Worm (Caenorhabditis elegans) whole organism, L1 larva: ENCODE results near the gene srx-3.

Experiments used
- C16A3.4 ChIP-seq: fragments of 150-350 bp; optimal IDR thresholded peaks from 2 replicates; lab custom pipeline; 2014; ENCODE audit warnings: missing biosample characterization, missing genetic modification characterization
- C34B4.2 ChIP-seq: sonication (generic microtip); optimal IDR thresholded peaks from 2 replicates; lab custom pipeline; 2017; ENCODE audit warnings: mild to moderate bottlenecking, missing genetic modification characterization, missing compliant biosample characterization
- aha-1 ChIP-seq: fragments of 150-350 bp; optimal IDR thresholded peaks from 2 replicates; lab custom pipeline; 2014; ENCODE audit warnings: missing biosample characterization, missing genetic modification characterization
- aly-2 ChIP-seq: fragments of 150-350 bp; optimal IDR thresholded peaks from 2 replicates; lab custom pipeline; 2014; ENCODE audit warnings: missing biosample characterization, missing genetic modification characterization
- blmp-1 ChIP-seq: fragments of 150-350 bp; optimal IDR thresholded peaks from 2 replicates; lab custom pipeline; 2014; ENCODE audit warnings: missing biosample characterization, missing genetic modification characterization
- ceh-63 ChIP-seq: fragments of 200-800 bp; sonication (Bioruptor generic); optimal IDR thresholded peaks from 2 replicates; lab custom pipeline; 2018; ENCODE audit warnings: mild to moderate bottlenecking, missing genetic modification characterization, missing compliant biosample characterization
- ceh-90 ChIP-seq: sonication (generic microtip); optimal IDR thresholded peaks from 2 replicates; lab custom pipeline; 2016; ENCODE audit warnings: missing genetic modification characterization, missing compliant biosample characterization
- ces-1 ChIP-seq: fragments of 150-350 bp; optimal IDR thresholded peaks from 2 replicates; lab custom pipeline; 2014; ENCODE audit warnings: missing biosample characterization, missing genetic modification reagents, missing genetic modification characterization
- efl-1 ChIP-seq, 4 experiments: fragments of 150-350 bp; optimal IDR thresholded peaks in 3 of 4; peaks in 1 of 4; 1 replicate in 1 of 4; 2 replicates in 3 of 4; lab custom pipeline; 2014; ENCODE audit warnings: missing biosample characterization in 2 of 4, missing genetic modification characterization in 2 of 4, missing genetic modification reagents in 2 of 4
- efl-3 ChIP-seq: fragments of 200-800 bp; sonication (Bioruptor generic); optimal IDR thresholded peaks from 2 replicates; lab custom pipeline; 2018; ENCODE audit warnings: mild to moderate bottlenecking, missing genetic modification characterization, missing compliant biosample characterization
- egl-13 ChIP-seq: sonication (generic microtip); optimal IDR thresholded peaks from 2 replicates; lab custom pipeline; 2016; ENCODE audit warnings: missing genotype, missing genetic modification reagents, missing genetic modification characterization, missing compliant biosample characterization
- elt-3 ChIP-seq, 6 experiments: fragments of 150-350 bp in 1 of 6; sonication (generic microtip); optimal IDR thresholded peaks; 2 replicates each; lab custom pipeline; 2017 to 2018; ENCODE audit warnings: missing biosample characterization in 6 of 6, missing genetic modification characterization in 6 of 6, inconsistent platforms in 1 of 6
- fkh-8 ChIP-seq: sonication (generic microtip); optimal IDR thresholded peaks from 2 replicates; lab custom pipeline; 2016; ENCODE audit warnings: mild to moderate bottlenecking, missing genetic modification characterization, missing compliant biosample characterization
- hlh-4 ChIP-seq: sonication (generic microtip); optimal IDR thresholded peaks from 2 replicates; lab custom pipeline; 2016; ENCODE audit warnings: mild to moderate bottlenecking, missing genetic modification characterization, missing compliant biosample characterization
- irx-1 ChIP-seq: sonication (generic microtip); optimal IDR thresholded peaks from 2 replicates; lab custom pipeline; 2016; ENCODE audit warnings: missing genetic modification characterization, missing compliant biosample characterization
- lin-13 ChIP-seq: fragments of 150-350 bp; optimal IDR thresholded peaks from 2 replicates; lab custom pipeline; 2014; ENCODE audit warnings: missing biosample characterization, missing genetic modification reagents, missing genetic modification characterization
- lin-15B ChIP-seq: fragments of 150-350 bp; sonication (generic microtip); optimal IDR thresholded peaks from 3 replicates; lab custom pipeline; 2014; ENCODE audit warnings: missing biosample characterization, missing genetic modification characterization
- lin-39 ChIP-seq: fragments of 150-350 bp; optimal IDR thresholded peaks from 2 replicates; lab custom pipeline; 2014; ENCODE audit warnings: missing biosample characterization, missing genetic modification reagents, missing genetic modification characterization
- lir-3 ChIP-seq: sonication (generic microtip); optimal IDR thresholded peaks from 2 replicates; lab custom pipeline; 2016; ENCODE audit warnings: mild to moderate bottlenecking, missing genetic modification characterization, moderate library complexity, missing compliant biosample characterization; ENCODE audit not compliant: poor library complexity
- lsy-2 ChIP-seq, 2 experiments: fragments of 150-350 bp; optimal IDR thresholded peaks; 2 replicates each; lab custom pipeline; 2014; ENCODE audit warnings: missing biosample characterization in 2 of 2, missing genetic modification characterization in 2 of 2
- mab-9 ChIP-seq: fragments of 200-800 bp; sonication (Bioruptor generic); IDR thresholded peaks from 2 replicates; pipeline ENCODE4 v1.3.6; 2022; ENCODE audit warnings: missing genetic modification reagents, missing genetic modification characterization, missing compliant biosample characterization
- mef-2 ChIP-seq: fragments of 150-350 bp; optimal IDR thresholded peaks from 2 replicates; lab custom pipeline; 2014; ENCODE audit warnings: missing biosample characterization, missing genetic modification characterization
- mep-1 ChIP-seq: fragments of 150-350 bp; optimal IDR thresholded peaks from 2 replicates; lab custom pipeline; 2014; ENCODE audit warnings: missing biosample characterization, missing genetic modification characterization
- nhr-19 ChIP-seq: fragments of 200-800 bp; sonication (Bioruptor generic); conservative IDR thresholded peaks from 2 replicates; pipeline ENCODE4 v1.3.6; 2022; ENCODE audit warnings: missing genetic modification characterization, missing compliant biosample characterization
- nhr-237 ChIP-seq: fragments of 150-350 bp; optimal IDR thresholded peaks from 2 replicates; lab custom pipeline; 2014; ENCODE audit warnings: missing biosample characterization, missing genetic modification characterization
- nhr-71 ChIP-seq: sonication (generic microtip); optimal IDR thresholded peaks from 2 replicates; lab custom pipeline; 2016; ENCODE audit warnings: mild to moderate bottlenecking, missing genetic modification characterization, moderate library complexity, missing compliant biosample characterization
- nhr-76 ChIP-seq: sonication (generic microtip); optimal IDR thresholded peaks from 2 replicates; lab custom pipeline; 2017; ENCODE audit warnings: missing biosample characterization, missing genetic modification characterization
- nhr-77 ChIP-seq: fragments of 150-350 bp; optimal IDR thresholded peaks from 2 replicates; lab custom pipeline; 2014; ENCODE audit warnings: missing biosample characterization, missing genetic modification characterization
- nhr-85 ChIP-seq: sonication (generic microtip); peaks from one replicate; lab custom pipeline; 2016; ENCODE audit warnings: missing genetic modification characterization, inconsistent platforms, missing compliant biosample characterization
- snpc-4 ChIP-seq: fragments of 150-350 bp; optimal IDR thresholded peaks from 2 replicates; lab custom pipeline; 2014; ENCODE audit warnings: missing biosample characterization, missing genetic modification characterization
- sox-4 ChIP-seq: sonication (generic microtip); optimal IDR thresholded peaks from 2 replicates; lab custom pipeline; 2016; ENCODE audit warnings: missing genetic modification characterization, missing compliant biosample characterization
- tbx-2 ChIP-seq: sonication (generic microtip); optimal IDR thresholded peaks from 2 replicates; lab custom pipeline; 2016; ENCODE audit warnings: missing genetic modification characterization, missing compliant biosample characterization
- tlp-1 ChIP-seq: fragments of 150-350 bp; optimal IDR thresholded peaks from 2 replicates; lab custom pipeline; 2014; ENCODE audit warnings: missing biosample characterization, missing genetic modification characterization
- unc-62 ChIP-seq: fragments of 150-350 bp; optimal IDR thresholded peaks from 2 replicates; lab custom pipeline; 2014; ENCODE audit warnings: missing biosample characterization, missing genetic modification reagents, missing genetic modification characterization
- unc-98 ChIP-seq: fragments of 200-800 bp; sonication (Bioruptor generic); IDR thresholded peaks from 2 replicates; pipeline ENCODE4 v1.3.6; 2022; ENCODE audit warnings: missing genetic modification characterization, missing compliant biosample characterization
- vab-15 ChIP-seq: sonication (generic microtip); optimal IDR thresholded peaks from 2 replicates; lab custom pipeline; 2017; ENCODE audit warnings: missing genotype, mild to moderate bottlenecking, missing genetic modification characterization, missing compliant biosample characterization
- xbp-1 ChIP-seq: sonication (generic microtip); optimal IDR thresholded peaks from 2 replicates; lab custom pipeline; 2016; ENCODE audit warnings: missing genetic modification characterization, missing compliant biosample characterization
- zag-1 ChIP-seq: fragments of 150-350 bp; optimal IDR thresholded peaks from 2 replicates; lab custom pipeline; 2014; ENCODE audit warnings: missing biosample characterization, missing genetic modification characterization
- zip-4 ChIP-seq: fragments of 200-800 bp; sonication (Bioruptor generic); optimal IDR thresholded peaks from 2 replicates; lab custom pipeline; 2018; ENCODE audit warnings: mild to moderate bottlenecking, missing genetic modification characterization, moderate library complexity, missing compliant biosample characterization
- ztf-11 ChIP-seq, 2 experiments: sonication (generic microtip); optimal IDR thresholded peaks; 2 replicates each; lab custom pipeline; 2016 to 2017; ENCODE audit warnings: missing genetic modification characterization in 2 of 2, missing biosample characterization in 1 of 2, missing compliant biosample characterization in 1 of 2

srx-3 gene

DNA sequence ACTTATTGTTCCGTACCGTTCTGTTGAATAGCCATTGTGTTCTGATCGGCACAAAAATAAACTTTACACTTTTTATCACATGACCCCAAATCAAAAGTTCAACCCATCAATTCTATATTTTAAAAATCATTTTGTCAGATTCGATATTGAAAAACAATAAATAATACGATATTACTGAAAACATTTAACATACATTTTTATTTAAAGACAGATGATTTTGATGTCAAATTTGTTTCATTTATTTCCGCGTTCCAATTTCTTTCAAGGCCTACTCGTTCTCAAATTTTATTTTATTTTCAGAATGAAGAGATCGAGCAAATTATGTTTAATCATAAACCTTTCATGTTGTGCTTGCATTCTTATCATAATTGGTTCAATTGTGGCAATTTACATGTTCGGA, 10.5 kb upstream of the srx-3 start, which contains the start of gene F59E11.5:
TSS of gene F59E11.5 (plus strand) at position 301 of the 400 bp plus-strand sequence.
- TF ChIP-seq hlh-4 (tag; lab: Kevin White, UChicago) (no peak), zip-4 (GFP tag; lab: Kevin White, UChicago) (no peak), blmp-1 (tag; lab: Kevin White, UChicago) (no peak), nhr-237 (tag; lab: Kevin White, UChicago) (no peak), ceh-63 (GFP tag; lab: Kevin White, UChicago) (no peak), irx-1 (tag; lab: Kevin White, UChicago) (no peak), elt-3 (tag; optimal IDR thresholded peaks at IDR 0.05; lab: Kevin White, UChicago) (no peak), nhr-19 (GFP tag; lab: Robert Waterston, UW) (no peak), sox-4 (tag; lab: Kevin White, UChicago) (no peak)
- TF ChIP-seq, all 84 proteins: peak for 0

DNA sequence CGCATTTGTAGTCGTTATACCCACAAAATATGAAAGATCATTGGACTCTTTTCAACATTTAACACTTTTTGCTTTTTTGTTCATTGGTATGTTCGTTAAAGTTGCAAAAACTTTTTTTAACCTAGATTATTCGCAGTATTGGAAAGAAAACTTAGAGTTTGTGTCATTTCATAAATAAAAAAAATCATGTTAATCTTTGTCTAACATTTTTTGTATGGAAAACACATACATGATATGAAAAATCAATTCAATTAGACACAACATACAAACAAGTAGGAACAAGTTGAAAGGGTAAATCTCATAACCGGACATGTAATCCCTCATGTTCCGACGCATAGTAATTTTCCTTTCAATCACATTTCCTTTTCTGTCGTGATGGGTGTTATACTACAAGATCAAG, 4.2 kb upstream of the srx-3 start, which contains the start of gene F59E11.2:
TSS of gene F59E11.2 (plus strand) at position 301 of the 400 bp plus-strand sequence.
- TF ChIP-seq sox-4 (tag; lab: Kevin White, UChicago) (no peak), mab-9 (GFP tag; lab: Robert Waterston, UW) (no peak), vab-15 (tag; lab: Kevin White, UChicago) (no peak), mef-2 (tag; lab: Kevin White, UChicago) (no peak), xbp-1 (tag; lab: Kevin White, UChicago) (no peak), nhr-76 (no peak), aly-2 (tag; lab: Kevin White, UChicago) (no peak), C16A3.4 (no peak), nhr-85 (tag; lab: Kevin White, UChicago) (no peak), C34B4.2 (no peak), nhr-71 (tag; lab: Kevin White, UChicago) (no peak), nhr-19 (GFP tag; lab: Robert Waterston, UW) (no peak), ces-1 (GFP tag; lab: Kevin White, UChicago) (no peak), ztf-11 (tag; optimal IDR thresholded peaks at IDR 0.05; lab: Kevin White, UChicago) (no peak), nhr-77 (no peak), fkh-8 (no peak), lsy-2 (tag; optimal IDR thresholded peaks at IDR 0.05; lab: Kevin White, UChicago) (no peak), lin-39 (tag; lab: Kevin White, UChicago) (no peak), tlp-1 (tag; lab: Kevin White, UChicago) (no peak)

DNA sequence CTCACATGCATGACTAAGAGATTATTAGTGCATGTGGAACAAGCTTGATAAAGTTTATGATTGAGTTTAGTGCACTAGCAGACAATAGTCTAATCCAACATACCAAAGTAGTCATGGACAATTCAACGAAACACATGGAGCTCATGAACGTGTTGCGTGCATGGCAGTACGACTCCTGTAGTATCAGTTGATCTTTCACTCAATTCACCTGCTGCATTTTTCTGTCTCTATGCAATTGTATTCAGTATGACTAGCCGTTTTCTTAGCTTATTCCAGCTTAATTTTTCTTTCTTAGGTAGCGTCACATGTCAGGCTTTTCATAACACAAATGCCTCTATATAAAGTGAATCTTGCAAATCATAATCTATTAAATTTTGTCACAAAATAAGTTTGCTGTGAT, 2.1 kb upstream of the srx-3 start, which contains the start of gene srx-1:
TSS of gene srx-1 (plus strand) at position 382 of the 400 bp plus-strand sequence.
- no peak for TF ChIP-seq snpc-4

DNA sequence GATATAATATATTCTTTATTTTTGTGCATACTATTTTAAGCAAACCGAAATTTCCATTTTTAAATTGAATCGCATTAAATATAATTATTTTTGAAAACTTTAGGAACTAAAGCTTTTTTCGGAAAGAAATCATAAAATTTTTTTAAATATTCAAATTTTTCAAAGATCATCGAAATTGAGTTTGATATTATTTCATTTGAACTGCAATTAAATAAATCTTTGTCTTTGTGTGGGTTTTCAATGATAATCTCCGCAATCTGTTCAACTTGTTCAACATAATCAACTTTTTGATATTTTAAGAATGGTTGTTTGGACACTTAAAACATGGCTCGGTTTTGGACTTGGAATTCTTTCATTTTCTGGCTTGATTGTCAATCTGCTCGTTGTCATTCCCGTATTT, 3.8 kb downstream of the srx-3 start, which contains the start of gene srx-2:
TSS of gene srx-2 (plus strand) at position 301 of the 400 bp plus-strand sequence.
- TF ChIP-seq lin-13 (GFP tag; lab: Kevin White, UChicago) (no peak), unc-98 (GFP tag; lab: Robert Waterston, UW) (no peak), nhr-19 (GFP tag; lab: Robert Waterston, UW) (no peak), fkh-8 (no peak), mef-2 (tag; lab: Kevin White, UChicago) (no peak), lin-15B (tag; lab: Kevin White, UChicago) (no peak), ceh-90 (tag; lab: Kevin White, UChicago) (no peak), tbx-2 (no peak), zag-1 (tag; lab: Kevin White, UChicago) (no peak), egl-13 (tag; lab: Kevin White, UChicago) (no peak), efl-1 (optimal IDR thresholded peaks at IDR 0.05; lab: Kevin White, UChicago) (no peak), efl-1 (GFP tag; optimal IDR thresholded peaks at IDR 0.05 in 1 of 2; lab: Kevin White, UChicago) (no peak), aha-1 (tag; lab: Kevin White, UChicago) (no peak), unc-62 (GFP tag; lab: Kevin White, UChicago) (no peak), lir-3 (tag; lab: Kevin White, UChicago) (no peak), ztf-11 (tag; optimal IDR thresholded peaks at IDR 0.05; lab: Kevin White, UChicago) (no peak), vab-15 (tag; lab: Kevin White, UChicago) (no peak), nhr-77 (no peak), efl-3 (GFP tag; lab: Kevin White, UChicago) (no peak), mep-1 (no peak)
